Worm (Caenorhabditis elegans) whole organism, L2 larva: ENCODE results near the gene Y42A5A.5.

Experiments used
- C34F6.9 ChIP-seq: fragments of 150-350 bp; optimal IDR thresholded peaks from 2 replicates; lab custom pipeline; 2014; ENCODE audit warnings: missing biosample characterization, missing genetic modification characterization
- ZK546.5 ChIP-seq: sonication (generic microtip); optimal IDR thresholded peaks from 2 replicates; lab custom pipeline; 2017; ENCODE audit warnings: missing biosample characterization, missing genetic modification characterization
- alr-1 ChIP-seq: fragments of 150-350 bp; optimal IDR thresholded peaks from 2 replicates; lab custom pipeline; 2014; ENCODE audit warnings: missing biosample characterization, missing genetic modification characterization
- aly-2 ChIP-seq: fragments of 150-350 bp; optimal IDR thresholded peaks from 2 replicates; lab custom pipeline; 2014; ENCODE audit warnings: missing biosample characterization, missing genetic modification characterization
- ama-1 ChIP-seq: fragments of 150-350 bp; optimal IDR thresholded peaks from 2 replicates; lab custom pipeline; 2018; ENCODE audit warnings: inconsistent platforms
- blmp-1 ChIP-seq: sonication (generic microtip); optimal IDR thresholded peaks from 2 replicates; lab custom pipeline; 2017; ENCODE audit warnings: missing genetic modification characterization, mild to moderate bottlenecking, missing compliant biosample characterization, antibody characterized with exemption, moderate library complexity; ENCODE audit not compliant: insufficient read depth
- ceh-16 ChIP-seq: fragments of 150-350 bp; optimal IDR thresholded peaks from 2 replicates; lab custom pipeline; 2014; ENCODE audit warnings: missing biosample characterization, missing genetic modification characterization
- crh-2 ChIP-seq: sonication (generic microtip); optimal IDR thresholded peaks from 2 replicates; lab custom pipeline; 2017; ENCODE audit warnings: missing biosample characterization, missing genetic modification characterization
- dmd-4 ChIP-seq: sonication (generic microtip); optimal IDR thresholded peaks from 2 replicates; lab custom pipeline; 2017; ENCODE audit warnings: missing biosample characterization, missing genetic modification characterization
- egl-27 ChIP-seq: sonication (generic microtip); optimal IDR thresholded peaks from 3 replicates; lab custom pipeline; 2017; ENCODE audit warnings: missing biosample characterization, missing genetic modification reagents, missing genetic modification characterization
- elt-1 ChIP-seq: fragments of 150-350 bp; optimal IDR thresholded peaks from 2 replicates; lab custom pipeline; 2014; ENCODE audit warnings: missing biosample characterization, missing genetic modification characterization
- elt-3 ChIP-seq: sonication (generic microtip); optimal IDR thresholded peaks from 2 replicates; lab custom pipeline; 2017; ENCODE audit warnings: missing biosample characterization, missing genetic modification characterization
- fos-1 ChIP-seq: fragments of 150-350 bp; optimal IDR thresholded peaks from 2 replicates; lab custom pipeline; 2014; ENCODE audit warnings: missing biosample characterization, missing genetic modification characterization
- gmeb-1 ChIP-seq: fragments of 150-350 bp; optimal IDR thresholded peaks from 2 replicates; lab custom pipeline; 2014; ENCODE audit warnings: missing biosample characterization, missing genetic modification characterization
- lin-11 ChIP-seq: fragments of 150-350 bp; sonication (generic microtip); optimal IDR thresholded peaks from 2 replicates; lab custom pipeline; 2014; ENCODE audit warnings: missing biosample characterization, missing genetic modification characterization, inconsistent platforms, mixed read lengths
- lin-13 ChIP-seq: fragments of 150-350 bp; optimal IDR thresholded peaks from 2 replicates; lab custom pipeline; 2014; ENCODE audit warnings: missing biosample characterization, missing genetic modification reagents, missing genetic modification characterization
- mdl-1 ChIP-seq, 2 experiments: fragments of 150-350 bp in 1 of 2; sonication (generic microtip) in 1 of 2; optimal IDR thresholded peaks; 2 replicates each; lab custom pipeline; 2017; ENCODE audit warnings: missing biosample characterization in 2 of 2, missing genetic modification characterization in 2 of 2
- nhr-10 ChIP-seq: sonication (generic microtip); optimal IDR thresholded peaks from 2 replicates; lab custom pipeline; 2017; ENCODE audit warnings: missing biosample characterization, missing genetic modification characterization
- nhr-11 ChIP-seq: fragments of 150-350 bp; optimal IDR thresholded peaks from 2 replicates; lab custom pipeline; 2014; ENCODE audit warnings: missing biosample characterization, missing genetic modification characterization
- nhr-129 ChIP-seq: fragments of 150-350 bp; optimal IDR thresholded peaks from 2 replicates; lab custom pipeline; 2014; ENCODE audit warnings: missing biosample characterization, missing genetic modification characterization
- nhr-23 ChIP-seq: fragments of 150-350 bp; optimal IDR thresholded peaks from 2 replicates; lab custom pipeline; 2014; ENCODE audit warnings: missing biosample characterization, missing genetic modification reagents, missing genetic modification characterization
- nhr-25 ChIP-seq: fragments of 150-350 bp; sonication (generic microtip); optimal IDR thresholded peaks from 3 replicates; lab custom pipeline; 2014; ENCODE audit warnings: missing biosample characterization, missing genetic modification characterization
- nhr-6 ChIP-seq: fragments of 150-350 bp; optimal IDR thresholded peaks from 2 replicates; lab custom pipeline; 2014; ENCODE audit warnings: missing biosample characterization, missing genetic modification characterization
- nhr-77 ChIP-seq: fragments of 150-350 bp; optimal IDR thresholded peaks from 2 replicates; lab custom pipeline; 2014; ENCODE audit warnings: missing biosample characterization, missing genetic modification characterization
- peb-1 ChIP-seq: fragments of 150-350 bp; optimal IDR thresholded peaks from 2 replicates; lab custom pipeline; 2014; ENCODE audit warnings: missing biosample characterization, missing genetic modification characterization
- sem-4 ChIP-seq: fragments of 150-350 bp; optimal IDR thresholded peaks from 2 replicates; lab custom pipeline; 2014; ENCODE audit warnings: missing biosample characterization, missing genetic modification reagents, missing genetic modification characterization
- sma-3 ChIP-seq: sonication (generic microtip); optimal IDR thresholded peaks from 2 replicates; lab custom pipeline; 2016; ENCODE audit warnings: missing genetic modification reagents, missing genetic modification characterization, missing compliant biosample characterization
- sma-9 ChIP-seq, 2 experiments: fragments of 150-350 bp in 1 of 2; sonication (generic microtip) in 1 of 2; optimal IDR thresholded peaks; 2 replicates each; lab custom pipeline; 2014 to 2016; ENCODE audit warnings: missing genetic modification characterization in 2 of 2, mild to moderate bottlenecking in 1 of 2, missing biosample characterization in 1 of 2, missing compliant biosample characterization in 1 of 2, missing genetic modification reagents in 1 of 2, moderate library complexity in 1 of 2
- snpc-4 ChIP-seq: fragments of 150-350 bp; optimal IDR thresholded peaks from 2 replicates; lab custom pipeline; 2014; ENCODE audit warnings: missing biosample characterization, missing genetic modification characterization
- unc-39 ChIP-seq: fragments of 150-350 bp; optimal IDR thresholded peaks from 2 replicates; lab custom pipeline; 2014; ENCODE audit warnings: missing biosample characterization, missing genetic modification characterization
- unc-55 ChIP-seq: fragments of 150-350 bp; sonication (generic microtip); optimal IDR thresholded peaks from 3 replicates; lab custom pipeline; 2014; ENCODE audit warnings: missing biosample characterization, missing genetic modification reagents, missing genetic modification characterization
- unc-62 ChIP-seq: fragments of 150-350 bp; optimal IDR thresholded peaks from 2 replicates; lab custom pipeline; 2014; ENCODE audit warnings: missing biosample characterization, missing genetic modification reagents, missing genetic modification characterization
- ztf-1 ChIP-seq: fragments of 200-800 bp; sonication (Bioruptor generic); conservative IDR thresholded peaks from 2 replicates; pipeline ENCODE4 v1.3.6; 2022; ENCODE audit warnings: missing genetic modification characterization, missing compliant biosample characterization
- ztf-11 ChIP-seq: sonication (generic microtip); optimal IDR thresholded peaks from 2 replicates; lab custom pipeline; 2017; ENCODE audit warnings: missing biosample characterization, missing genetic modification characterization

Y42A5A.5 gene

DNA sequence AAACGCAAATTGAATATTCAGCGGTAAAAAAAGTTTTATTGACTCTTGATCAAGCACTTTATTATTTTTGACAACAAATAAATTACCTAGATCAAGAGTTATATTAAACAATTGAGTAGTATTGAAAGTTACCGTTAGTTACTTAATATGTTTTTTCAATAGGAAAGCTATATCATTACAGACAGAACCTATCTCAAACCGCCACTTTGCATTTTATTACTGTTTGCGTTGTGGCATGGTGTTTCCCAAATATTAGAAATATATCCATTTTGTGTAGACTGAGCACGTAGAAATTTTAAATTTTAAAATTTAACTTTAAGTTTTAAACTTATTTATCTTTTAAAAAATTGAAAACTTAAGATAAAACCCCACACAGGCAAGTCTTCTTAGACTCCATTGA is 5.1 kb downstream of the Y42A5A.5 start:
- TF ChIP-seq sem-4 (tag; lab: Kevin White, UChicago) (no peak), C34F6.9 (tag; lab: Kevin White, UChicago) (no peak)

- no peak for TF ChIP-seq gmeb-1 (tag; lab: Kevin White, UChicago)
- no peak for TF ChIP-seq alr-1 (tag; lab: Kevin White, UChicago)
- TF ChIP-seq ceh-16: no peak
- no peak for TF ChIP-seq unc-62 (GFP tag; lab: Kevin White, UChicago)
- no peak for TF ChIP-seq snpc-4
- TF ChIP-seq peb-1 (tag; lab: Kevin White, UChicago): no peak
- TF ChIP-seq nhr-10 (tag; lab: Kevin White, UChicago): no peak
- TF ChIP-seq nhr-6 (tag; lab: Kevin White, UChicago): no peak
- no peak for TF ChIP-seq nhr-23 (tag; lab: Kevin White, UChicago)
- TF ChIP-seq mdl-1 (tag; optimal IDR thresholded peaks at IDR 0.05; lab: Kevin White, UChicago): no peak
- TF ChIP-seq, all 48 proteins: peak for 0
Observed at ce11 chrV:11098599-11098998, 10.9 kb downstream of the Y42A5A.5 start, which contains the start of gene cdkl-1. TSS of gene cdkl-1 (plus strand) at chrV:11098899.

- TF ChIP-seq sma-3 (GFP tag; lab: Kevin White, UChicago) (no peak), alr-1 (tag; lab: Kevin White, UChicago) (no peak), nhr-129 (tag; lab: Kevin White, UChicago) (no peak)
Observed at ce11 chrV:11095873-11096272, 13.7 kb downstream of the Y42A5A.5 start, which contains the start of gene Y42A5A.3. TSS of gene Y42A5A.3 (minus strand) at chrV:11095973.

ce11 chrV:11094698-11095097 is 14.8 kb downstream of the Y42A5A.5 start:
- TF ChIP-seq sma-9 (GFP tag; optimal IDR thresholded peaks at IDR 0.05; lab: Kevin White, UChicago): peak; percentile 28
- no peak for TF ChIP-seq sma-9 (tag; optimal IDR thresholded peaks at IDR 0.05; lab: Kevin White, UChicago)
- TF ChIP-seq elt-3: no peak
- TF ChIP-seq lin-13: no peak
- TF ChIP-seq blmp-1 (tag; lab: Kevin White, UChicago): peak; percentile 70
- no peak for TF ChIP-seq ZK546.5 (tag; lab: Kevin White, UChicago)
- TF ChIP-seq nhr-6 (tag; lab: Kevin White, UChicago): no peak
- peak; percentile 84 for TF ChIP-seq nhr-25
- peak; percentile 2 for TF ChIP-seq nhr-129 (tag; lab: Kevin White, UChicago)
- no peak for TF ChIP-seq nhr-77 (tag; lab: Kevin White, UChicago)
- no peak for TF ChIP-seq peb-1 (tag; lab: Kevin White, UChicago)
- TF ChIP-seq, all 48 proteins: peak for 4

DNA sequence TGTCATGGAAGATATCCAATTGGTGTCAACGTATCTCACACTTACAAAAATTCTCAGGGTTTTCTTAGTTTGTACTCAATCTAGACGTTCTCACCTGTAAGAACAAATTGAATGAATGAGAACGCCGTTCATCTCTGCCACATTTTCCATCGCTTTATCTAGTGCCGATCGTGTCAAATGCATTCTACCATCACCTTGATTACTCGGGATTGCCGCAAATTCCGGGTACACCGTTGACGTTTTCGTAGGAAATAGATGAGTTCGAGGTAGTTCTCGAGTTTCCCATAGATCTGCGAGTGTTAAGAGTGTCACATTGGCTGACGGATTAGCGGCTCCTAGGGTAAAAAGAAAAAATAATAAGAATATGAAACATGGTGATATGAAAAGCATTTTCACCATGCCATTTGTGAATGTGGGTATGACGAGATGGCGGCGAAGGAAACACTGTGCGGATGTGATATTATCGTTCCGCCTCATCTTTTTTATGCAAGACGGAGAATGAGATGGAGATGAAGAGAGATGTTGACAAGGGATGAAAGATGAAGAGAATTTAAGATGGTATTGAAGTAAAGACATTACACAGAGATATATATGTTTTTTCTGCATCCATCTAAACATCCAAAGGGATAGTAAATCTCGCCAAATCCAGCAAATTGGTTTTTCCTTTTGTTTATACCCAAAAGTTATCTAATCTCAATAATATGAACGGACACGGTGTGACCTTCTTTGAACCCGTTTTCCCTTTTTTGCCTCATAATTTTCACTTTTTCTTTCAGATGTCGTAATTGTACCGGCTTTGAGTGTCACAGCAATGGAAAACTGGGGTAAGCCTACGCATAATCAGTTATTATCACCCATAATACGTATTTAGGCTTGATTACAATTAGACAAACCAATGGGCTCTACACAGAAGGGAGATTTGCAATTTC is 16.1 kb downstream of the Y42A5A.5 start, which contains the start of gene lact-8:
TSS of gene lact-8 (minus strand) at position 445 of the 929 bp plus-strand sequence.
- TF ChIP-seq blmp-1 (tag; lab: Kevin White, UChicago): peak; percentile 55
- TF ChIP-seq nhr-129 (tag; lab: Kevin White, UChicago): no peak
- TF ChIP-seq, all 48 proteins: peak for 1

- TF ChIP-seq nhr-25 (peak; percentile 49), elt-3 (no peak)
Observed at ce11 chrV:11087519-11087998, 22.0 kb downstream of the Y42A5A.5 start, which contains the start of gene Y42A5A.1. TSS of gene Y42A5A.1 (plus strand) at chrV:11087948.

DNA sequence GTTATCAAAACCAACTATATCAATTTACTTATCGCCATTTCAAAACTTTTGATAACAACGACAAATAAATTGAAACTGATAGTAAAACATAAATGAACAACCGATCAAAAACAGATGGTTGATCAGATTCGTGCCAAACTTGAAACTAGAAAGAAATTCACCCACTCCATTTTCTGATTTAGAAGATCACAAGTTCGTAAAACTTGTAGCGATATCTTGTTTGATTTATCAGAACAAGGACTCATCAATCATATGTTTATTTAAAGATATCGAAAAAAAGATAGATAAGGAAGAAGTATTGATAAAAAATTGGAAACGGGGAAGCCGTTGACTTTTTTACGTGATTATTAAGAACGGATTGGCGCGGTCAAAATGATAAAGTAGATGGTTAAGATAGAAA is 22.4 kb downstream of the Y42A5A.5 start:
- TF ChIP-seq gmeb-1 (tag; lab: Kevin White, UChicago): peak; percentile 2
- no peak for TF ChIP-seq lin-11 (tag; lab: Kevin White, UChicago)
- peak; percentile 6 for TF ChIP-seq sma-3 (GFP tag; lab: Kevin White, UChicago)
- TF ChIP-seq aly-2 (tag; lab: Kevin White, UChicago): no peak
- no peak for TF ChIP-seq nhr-11 (tag; lab: Kevin White, UChicago)
- no peak for TF ChIP-seq egl-27 (tag; lab: Kevin White, UChicago)
- TF ChIP-seq elt-1 (tag; lab: Kevin White, UChicago): no peak
- TF ChIP-seq dmd-4 (tag; lab: Kevin White, UChicago): no peak
- no peak for TF ChIP-seq ztf-11 (tag; lab: Kevin White, UChicago)
- no peak for TF ChIP-seq unc-39
- TF ChIP-seq nhr-23 (tag; lab: Kevin White, UChicago): no peak
- no peak for TF ChIP-seq elt-3
- TF ChIP-seq crh-2 (tag; lab: Kevin White, UChicago): no peak
- no peak for TF ChIP-seq ceh-16
- TF ChIP-seq fos-1 (tag; lab: Kevin White, UChicago): peak; percentile 4
- TF ChIP-seq unc-55 (GFP tag; lab: Kevin White, UChicago): no peak
- TF ChIP-seq unc-62 (GFP tag; lab: Kevin White, UChicago): no peak
- peak; percentile 46 for TF ChIP-seq blmp-1 (tag; lab: Kevin White, UChicago)
- no peak for TF ChIP-seq ama-1
- no peak for TF ChIP-seq alr-1 (tag; lab: Kevin White, UChicago)
- no peak for TF ChIP-seq ztf-1 (GFP tag; lab: Robert Waterston, UW)
